Fruit fly (Drosophila melanogaster) whole organism, embryonic: ENCODE results near the gene opa.

Experiments used
- CG1024 ChIP-seq: fragments of 200-800 bp; sonication (Bioruptor generic); IDR thresholded peaks from 2 replicates; pipeline ENCODE4 v1.3.6; 2022; ENCODE audit warnings: missing biosample characterization, missing genetic modification characterization
- CG10431 ChIP-seq: fragments of 200-800 bp; sonication (Bioruptor generic); optimal IDR thresholded peaks from 3 replicates; lab custom pipeline; 2018; ENCODE audit warnings: missing biosample characterization, mild to moderate bottlenecking, missing genetic modification characterization
- CG10654 ChIP-seq: fragments of 200-800 bp; sonication (Bioruptor generic); optimal IDR thresholded peaks from 2 replicates; lab custom pipeline; 2016; ENCODE audit warnings: missing biosample characterization, missing genetic modification characterization
- CG11247 ChIP-seq: fragments of 200-800 bp; sonication (Bioruptor generic); IDR thresholded peaks from 2 replicates; pipeline ENCODE4 v1.3.6; 2022; ENCODE audit warnings: missing biosample characterization, missing genetic modification characterization
- CG14667 ChIP-seq: fragments of 200-800 bp; sonication (Bioruptor generic); IDR thresholded peaks from 2 replicates; pipeline ENCODE4 v1.3.6; 2022; ENCODE audit warnings: missing biosample characterization, missing genetic modification characterization
- CG15479 ChIP-seq: fragments of 200-800 bp; sonication (Bioruptor generic); optimal IDR thresholded peaks from 3 replicates; lab custom pipeline; 2019; ENCODE audit warnings: missing biosample characterization, mild to moderate bottlenecking, missing genetic modification characterization, moderate library complexity
- CG17385 ChIP-seq: fragments of 200-800 bp; sonication (Bioruptor generic); optimal IDR thresholded peaks from 3 replicates; lab custom pipeline; 2018; ENCODE audit warnings: missing biosample characterization, mild to moderate bottlenecking, missing genetic modification characterization
- CG17612 ChIP-seq: fragments of 200-800 bp; sonication (Bioruptor generic); IDR thresholded peaks from 2 replicates; pipeline ENCODE4 v1.3.6; 2022; ENCODE audit warnings: missing biosample characterization, missing genetic modification characterization
- CG3065 ChIP-seq: fragments of 200-800 bp; sonication (Bioruptor generic); optimal IDR thresholded peaks from 2 replicates; lab custom pipeline; 2016; ENCODE audit warnings: missing biosample characterization, missing genetic modification characterization
- CG3407 ChIP-seq: fragments of 200-800 bp; sonication (Bioruptor generic); optimal IDR thresholded peaks from 2 replicates; lab custom pipeline; 2018; ENCODE audit warnings: missing biosample characterization, mild to moderate bottlenecking, missing genetic modification characterization
- CG34376 ChIP-seq: fragments of 200-800 bp; sonication (Bioruptor generic); optimal IDR thresholded peaks from 2 replicates; lab custom pipeline; 2018; ENCODE audit warnings: missing biosample characterization, mild to moderate bottlenecking, missing genetic modification characterization
- CG3995 ChIP-seq: fragments of 200-800 bp; sonication (Bioruptor generic); optimal IDR thresholded peaks from 3 replicates; lab custom pipeline; 2016; ENCODE audit warnings: missing biosample characterization, missing genetic modification characterization
- CG43689 ChIP-seq: fragments of 200-800 bp; sonication (Bioruptor generic); IDR thresholded peaks from 2 replicates; pipeline ENCODE4 v1.3.6; 2022; ENCODE audit warnings: missing biosample characterization, missing genetic modification characterization
- CG4707 ChIP-seq: fragments of 200-800 bp; sonication (Bioruptor generic); optimal IDR thresholded peaks from 2 replicates; lab custom pipeline; 2018; ENCODE audit warnings: missing biosample characterization, mild to moderate bottlenecking, missing genetic modification characterization, moderate library complexity
- CG6683 ChIP-seq: fragments of 200-800 bp; sonication (Bioruptor generic); optimal IDR thresholded peaks from 2 replicates; lab custom pipeline; 2017; ENCODE audit warnings: missing biosample characterization, mild to moderate bottlenecking, missing genetic modification characterization, missing genetic modification reagents
- CG9727 ChIP-seq: fragments of 200-800 bp; sonication (Bioruptor generic); optimal IDR thresholded peaks from 3 replicates; lab custom pipeline; 2017; ENCODE audit warnings: missing biosample characterization, mild to moderate bottlenecking, missing genetic modification characterization
- D ChIP-seq, 2 experiments: fragments of 200-800 bp in 1 of 2; fragments of >200 bp in 1 of 2; sonication (Bioruptor generic) in 1 of 2; optimal IDR thresholded peaks; 2 replicates in 1 of 2; 3 replicates in 1 of 2; lab custom pipeline; 2017; ENCODE audit warnings: mild to moderate bottlenecking in 1 of 2, missing biosample characterization in 1 of 2, missing genetic modification characterization in 1 of 2, missing genetic modification reagents in 1 of 2
- Deaf1 ChIP-seq: fragments of 200-800 bp; optimal IDR thresholded peaks from 3 replicates; lab custom pipeline; 2019; ENCODE audit warnings: missing biosample characterization, mild to moderate bottlenecking, missing genetic modification characterization, moderate library complexity
- Ets65A ChIP-seq: fragments of 200-800 bp; sonication (Bioruptor generic); peaks from one replicate; lab custom pipeline; 2016; ENCODE audit warnings: missing biosample characterization, missing genetic modification characterization
- Gug ChIP-seq: fragments of 200-800 bp; sonication (Bioruptor generic); IDR thresholded peaks from 4 replicates; pipeline ENCODE4 v1.3.6; 2022; ENCODE audit warnings: missing biosample characterization, missing genetic modification characterization
- Lim3 ChIP-seq: fragments of 200-800 bp; sonication (Bioruptor generic); IDR thresholded peaks from 2 replicates; pipeline ENCODE4 v1.3.6; 2022; ENCODE audit warnings: missing biosample characterization, missing genetic modification characterization
- Lpt ChIP-seq: fragments of >200 bp; optimal IDR thresholded peaks from 2 replicates; lab custom pipeline; 2018; ENCODE audit warnings: missing biosample characterization, missing genetic modification characterization
- MBD-R2 ChIP-seq: fragments of 200-800 bp; sonication (Bioruptor generic); IDR thresholded peaks from 2 replicates; pipeline ENCODE4 v1.3.6; 2022; ENCODE audit warnings: missing biosample characterization, missing genetic modification characterization
- Mrtf ChIP-seq: fragments of 200-800 bp; sonication (Bioruptor generic); IDR thresholded peaks from 3 replicates; pipeline ENCODE4 v1.3.6; 2022; ENCODE audit warnings: missing biosample characterization, missing genetic modification characterization
- Nf-YB ChIP-seq: fragments of 200-800 bp; sonication (Bioruptor generic); optimal IDR thresholded peaks from 3 replicates; lab custom pipeline; 2019; ENCODE audit warnings: missing biosample characterization, mild to moderate bottlenecking, missing genetic modification characterization, moderate library complexity
- Nf-YC ChIP-seq: fragments of 200-800 bp; optimal IDR thresholded peaks from 3 replicates; lab custom pipeline; 2019; ENCODE audit warnings: missing biosample characterization, mild to moderate bottlenecking, missing genetic modification characterization, moderate library complexity
- Optix ChIP-seq: fragments of 200-800 bp; sonication (Bioruptor generic); IDR thresholded peaks from 3 replicates; pipeline ENCODE4 v1.3.6; 2022; ENCODE audit warnings: missing biosample characterization, missing genetic modification characterization
- Sin3A ChIP-seq: fragments of >200 bp; optimal IDR thresholded peaks from 2 replicates; lab custom pipeline; 2018
- Ssrp ChIP-seq: fragments of 200-800 bp; sonication (Bioruptor generic); optimal IDR thresholded peaks from 2 replicates; lab custom pipeline; 2018; ENCODE audit warnings: missing biosample characterization, mild to moderate bottlenecking, missing genetic modification characterization, moderate library complexity
- abd-A ChIP-seq: fragments of 200-800 bp; sonication (Bioruptor generic); optimal IDR thresholded peaks from 3 replicates; lab custom pipeline; 2019; ENCODE audit warnings: missing biosample characterization, mild to moderate bottlenecking, missing genetic modification characterization, moderate library complexity
- chinmo ChIP-seq: fragments of 200-800 bp; sonication (Bioruptor generic); IDR thresholded peaks from 4 replicates; pipeline ENCODE4 v1.3.6; 2022; ENCODE audit warnings: missing biosample characterization, missing genetic modification characterization; ENCODE audit not compliant: partially characterized antibody
- crol ChIP-seq: fragments of 200-800 bp; sonication (Bioruptor generic); IDR thresholded peaks from 2 replicates; pipeline ENCODE4 v1.3.6; 2022; ENCODE audit warnings: missing biosample characterization, missing genetic modification characterization
- dati ChIP-seq: fragments of 200-800 bp; sonication (Bioruptor generic); IDR thresholded peaks from 2 replicates; pipeline ENCODE4 v1.3.6; 2022; ENCODE audit warnings: missing biosample characterization, missing genetic modification characterization
- en ChIP-seq: fragments of 200-800 bp; sonication (Bioruptor generic); optimal IDR thresholded peaks from 2 replicates; lab custom pipeline; 2016; ENCODE audit warnings: missing biosample characterization, missing genetic modification characterization
- esg ChIP-seq: fragments of 200-800 bp; sonication (Bioruptor generic); conservative IDR thresholded peaks from 2 replicates; pipeline ENCODE4 v1.3.6; 2022; ENCODE audit warnings: missing biosample characterization, missing genetic modification characterization
- eve ChIP-seq, 2 experiments: fragments of >200 bp; optimal IDR thresholded peaks; 2 replicates each; lab custom pipeline; 2017; ENCODE audit warnings: missing biosample characterization in 2 of 2, missing genetic modification characterization in 2 of 2
- gcm ChIP-seq: fragments of 200-800 bp; sonication (Bioruptor generic); optimal IDR thresholded peaks from 2 replicates; lab custom pipeline; 2019; ENCODE audit warnings: missing biosample characterization, mild to moderate bottlenecking, missing genetic modification characterization, moderate library complexity
- h ChIP-seq: fragments of >200 bp; optimal IDR thresholded peaks from 2 replicates; lab custom pipeline; 2017
- jigr1 ChIP-seq: fragments of 200-800 bp; sonication (Bioruptor generic); IDR thresholded peaks from 3 replicates; pipeline ENCODE4 v1.3.6; 2022; ENCODE audit warnings: missing biosample characterization, missing genetic modification characterization
- nom ChIP-seq: fragments of 200-800 bp; sonication (Bioruptor generic); optimal IDR thresholded peaks from 2 replicates; lab custom pipeline; 2017; ENCODE audit warnings: missing biosample characterization, missing genetic modification characterization, mild to moderate bottlenecking, moderate library complexity, missing genetic modification reagents
- otp ChIP-seq: fragments of 200-800 bp; sonication (Bioruptor generic); IDR thresholded peaks from 3 replicates; pipeline ENCODE4, ENCODE4 v1.3.6; 2022; ENCODE audit warnings: missing biosample characterization, missing genetic modification characterization
- pnt ChIP-seq: fragments of 200-800 bp; sonication (Bioruptor generic); optimal IDR thresholded peaks from 3 replicates; lab custom pipeline; 2016; ENCODE audit warnings: missing biosample characterization, missing genetic modification characterization
- pros ChIP-seq: fragments of 200-800 bp; sonication (Bioruptor generic); optimal IDR thresholded peaks from 3 replicates; lab custom pipeline; 2019; ENCODE audit warnings: missing biosample characterization, mild to moderate bottlenecking, missing genetic modification characterization, moderate library complexity
- pum ChIP-seq: fragments of 200-800 bp; sonication (Bioruptor generic); optimal IDR thresholded peaks from 2 replicates; lab custom pipeline; 2016; ENCODE audit warnings: missing biosample characterization, missing genetic modification characterization
- schlank ChIP-seq: fragments of 200-800 bp; sonication (Bioruptor generic); optimal IDR thresholded peaks from 2 replicates; lab custom pipeline; 2018; ENCODE audit warnings: missing biosample characterization, mild to moderate bottlenecking, missing genetic modification characterization
- seq ChIP-seq: fragments of 200-800 bp; sonication (Bioruptor generic); IDR thresholded peaks from 2 replicates; pipeline ENCODE4 v1.3.6; 2022; ENCODE audit warnings: missing biosample characterization, missing genetic modification characterization
- tll ChIP-seq, 2 experiments: fragments of 200-800 bp in 1 of 2; fragments of >200 bp in 1 of 2; sonication (Bioruptor generic) in 1 of 2; optimal IDR thresholded peaks; 2 replicates each; lab custom pipeline; 2017 to 2019; ENCODE audit warnings: missing biosample characterization in 2 of 2, missing genetic modification characterization in 2 of 2, mild to moderate bottlenecking in 1 of 2, moderate library complexity in 1 of 2
- twi ChIP-seq: fragments of 200-800 bp; optimal IDR thresholded peaks from 2 replicates; lab custom pipeline; 2019; ENCODE audit warnings: missing biosample characterization, mild to moderate bottlenecking, missing genetic modification characterization, moderate library complexity
- zen ChIP-seq: fragments of 200-800 bp; sonication (Bioruptor generic); optimal IDR thresholded peaks from 3 replicates; lab custom pipeline; 2018; ENCODE audit warnings: missing biosample characterization, mild to moderate bottlenecking, missing genetic modification characterization, moderate library complexity

The opa gene

dm6 chr3R:4840757-4841156 lies 11.9 kb upstream of the opa start (continued):
- TF ChIP-seq Gug (GFP tag; lab: Robert Waterston, UW) (no peak), Nf-YB (peak; percentile 51), jigr1 (GFP tag; lab: Robert Waterston, UW) (no peak), zen (tag; lab: Kevin White, UChicago) (peak; percentile 4), Mrtf (GFP tag; lab: Robert Waterston, UW) (no peak), pnt (GFP tag; lab: Kevin White, UChicago) (no peak), CG17612 (GFP tag; lab: Robert Waterston, UW) (no peak), MBD-R2 (no peak), Lim3 (GFP tag; lab: Robert Waterston, UW) (no peak)

dm6 chr3R:4842958-4843357 lies 9.7 kb upstream of the opa start:
- TF ChIP-seq Lpt (GFP tag; lab: Kevin White, UChicago): no peak
- peak; percentile 63 for TF ChIP-seq seq (GFP tag; lab: Robert Waterston, UW)
- no peak for TF ChIP-seq CG34376 (GFP tag; lab: Kevin White, UChicago)
- no peak for TF ChIP-seq CG14667
- no peak for TF ChIP-seq en (GFP tag; lab: Kevin White, UChicago)
- peak; percentile 21; the same call in 1 of the 2 replicates for TF ChIP-seq crol (GFP tag; lab: Robert Waterston, UW)
- TF ChIP-seq Optix: 0 out of 3 replicates have a peak, but pooled peaks have one; percentile 11
- no peak for TF ChIP-seq CG43689 (GFP tag; lab: Robert Waterston, UW)
- TF ChIP-seq nom (GFP tag; lab: Kevin White, UChicago): no peak
- no peak for TF ChIP-seq Ssrp (tag; lab: Kevin White, UChicago)
- peak; percentile 95 for TF ChIP-seq Nf-YC
- no peak for TF ChIP-seq otp (GFP tag; lab: Robert Waterston, UW)
- peak; percentile 91 for TF ChIP-seq Nf-YB
- no peak for TF ChIP-seq esg (GFP tag; lab: Robert Waterston, UW)
- TF ChIP-seq Ets65A (GFP tag; lab: Kevin White, UChicago): peak; percentile 4
- TF ChIP-seq CG11247: 0 out of 2 replicates have a peak, but pooled peaks have one; percentile 21
- TF ChIP-seq CG1024 (GFP tag; lab: Robert Waterston, UW): no peak
- no peak for TF ChIP-seq h (lab: Kevin White, UChicago)
- peak; percentile 93 for TF ChIP-seq Deaf1 (tag; lab: Kevin White, UChicago)
- TF ChIP-seq eve (GFP tag; optimal IDR thresholded peaks at IDR 0.05; lab: Kevin White, UChicago): no peak
- no peak for TF ChIP-seq CG3995 (GFP tag; lab: Kevin White, UChicago)
- no peak for TF ChIP-seq dati (GFP tag; lab: Robert Waterston, UW)
- TF ChIP-seq CG17385 (GFP tag; lab: Kevin White, UChicago): no peak
- no peak for TF ChIP-seq CG10654
- peak; percentile 19 for TF ChIP-seq abd-A (tag; lab: Kevin White, UChicago)
- TF ChIP-seq CG6683 (GFP tag; lab: Kevin White, UChicago): no peak

- TF ChIP-seq Nf-YB: peak; percentile 57
- peak; percentile 57 for TF ChIP-seq pros (GFP tag; lab: Kevin White, UChicago)
- peak; percentile 83 for TF ChIP-seq zen (tag; lab: Kevin White, UChicago)
- peak in 1 of 2 experiments; percentile 80 for TF ChIP-seq tll (GFP tag; optimal IDR thresholded peaks at IDR 0.05; lab: Kevin White, UChicago)
- TF ChIP-seq Nf-YC: peak; percentile 64
- TF ChIP-seq Sin3A: no peak
- TF ChIP-seq, all 482 proteins: peak for 5
Observed at dm6 chr3R:4845353-4845752, 7.3 kb upstream of the opa start.

- TF ChIP-seq CG15479: peak; percentile 47
- TF ChIP-seq twi (tag; lab: Kevin White, UChicago): peak; percentile 22
- no peak for TF ChIP-seq chinmo (GFP tag; lab: Robert Waterston, UW)
- TF ChIP-seq pum: no peak
- TF ChIP-seq CG10431: no peak
- no peak for TF ChIP-seq CG3065
- TF ChIP-seq CG3407 (GFP tag; lab: Kevin White, UChicago): no peak
- TF ChIP-seq CG4707 (GFP tag; lab: Kevin White, UChicago): no peak
- TF ChIP-seq D (optimal IDR thresholded peaks at IDR 0.05; lab: Kevin White, UChicago): peak; percentile 65
- TF ChIP-seq D (GFP tag; optimal IDR thresholded peaks at IDR 0.05; lab: Kevin White, UChicago): no peak
- no peak for TF ChIP-seq CG9727 (GFP tag; lab: Kevin White, UChicago)
- TF ChIP-seq gcm (GFP tag; lab: Kevin White, UChicago): no peak
- no peak for TF ChIP-seq schlank (tag; lab: Kevin White, UChicago)
Observed at dm6 chr3R:4846194-4846593, 6.4 kb upstream of the opa start.
